Worm (Caenorhabditis elegans) whole organism, L4/young adult: ENCODE data around the gene ltah-1.2.

ENCODE experiments used
- W03F9.2 ChIP-seq: fragments of 150-350 bp; optimal IDR thresholded peaks from 2 replicates; lab custom pipeline; 2014; ENCODE audit warnings: missing biosample characterization, missing genetic modification characterization
- dao-5 ChIP-seq: sonication (generic microtip); optimal IDR thresholded peaks from 2 replicates; lab custom pipeline; 2016; ENCODE audit warnings: missing genotype, missing genetic modification characterization, moderate library complexity, missing compliant biosample characterization
- him-1 ChIP-seq: sonication (generic microtip); optimal IDR thresholded peaks from 2 replicates; lab custom pipeline; 2016; ENCODE audit warnings: missing genotype, missing genetic modification reagents, missing genetic modification characterization, missing compliant biosample characterization

Gene ltah-1.2

DNA sequence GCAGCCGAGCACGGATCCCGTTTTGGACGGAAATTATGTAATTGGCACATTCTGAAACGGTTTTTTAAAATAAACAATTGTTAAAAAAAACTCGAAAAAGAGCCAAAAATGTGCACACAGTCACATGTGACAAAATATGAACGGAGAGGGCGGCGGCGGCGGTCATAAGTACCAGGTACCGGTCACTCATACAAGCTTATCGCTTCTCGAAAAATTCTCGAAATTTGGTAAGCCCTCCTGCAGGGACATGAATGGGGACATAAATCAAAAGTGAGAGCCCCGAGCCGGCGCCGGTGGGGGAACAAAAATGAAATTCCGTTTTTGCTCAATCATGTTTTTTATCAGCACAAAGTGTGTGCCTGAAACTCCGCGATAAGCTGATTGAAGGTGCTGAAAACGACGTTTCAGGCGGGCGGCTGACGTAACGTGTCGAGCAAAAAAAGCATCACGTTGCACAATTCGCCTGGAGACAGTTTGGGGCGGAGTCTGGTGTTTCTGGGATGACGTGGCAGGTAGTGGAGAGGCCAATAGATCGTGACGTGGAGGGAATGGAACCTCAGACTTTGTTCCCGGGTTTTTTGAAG lies at the start of gene ltah-1.2:
TSS of gene ltah-1.2 (minus strand) at position 51 of the 584 bp plus-strand sequence.
- TF ChIP-seq dao-5 = no peak

DNA sequence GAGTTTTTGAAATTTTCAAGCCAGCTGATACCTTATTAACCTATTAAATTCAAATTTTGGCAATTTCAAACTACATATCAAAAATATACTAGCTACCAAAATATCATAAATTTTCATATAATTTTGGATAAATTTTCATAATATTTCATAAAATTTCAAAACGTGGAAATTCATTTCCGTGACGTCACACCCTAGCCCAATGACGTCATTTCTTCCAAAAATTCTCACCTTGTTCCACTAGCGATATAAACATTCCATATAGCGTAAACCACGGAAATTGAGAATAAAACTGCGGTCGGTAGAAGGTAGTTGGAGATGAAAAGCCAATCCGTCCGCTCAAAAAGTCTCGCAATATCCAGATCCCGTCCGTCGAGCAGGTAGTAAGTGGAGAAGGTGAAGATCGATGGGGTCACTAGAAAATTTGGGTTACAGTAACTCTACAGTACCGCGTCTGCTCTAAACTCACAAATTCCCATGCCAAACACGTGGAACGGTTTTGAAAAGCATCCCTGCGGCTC lies 48.3 kb upstream of the ltah-1.2 start:
- TF ChIP-seq dao-5 (no peak), him-1 (tag; lab: Kevin White, UChicago) (no peak), W03F9.2 (tag; lab: Kevin White, UChicago) (no peak)

DNA sequence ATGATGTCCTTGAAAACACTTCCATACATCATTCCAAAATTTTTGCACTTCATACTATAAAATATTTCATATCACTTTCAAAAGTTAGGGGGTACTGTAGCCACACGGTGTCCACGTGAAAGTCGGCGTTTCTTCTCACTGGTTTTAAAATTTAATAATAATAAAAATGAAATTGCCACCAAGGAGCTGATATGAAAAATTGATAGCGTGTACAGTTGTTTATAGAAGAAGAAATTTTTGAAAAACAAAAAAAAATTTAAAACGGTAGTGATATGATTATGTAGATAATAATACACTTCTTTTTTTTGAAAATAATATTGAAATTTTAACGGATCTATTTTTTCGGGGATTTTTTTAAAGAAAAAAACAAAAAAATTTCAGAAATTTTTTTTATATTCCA lies 47.1 kb upstream of the ltah-1.2 start:
- no peak for TF ChIP-seq him-1 (tag; lab: Kevin White, UChicago)
- TF ChIP-seq W03F9.2 (tag; lab: Kevin White, UChicago) = no peak
- TF ChIP-seq dao-5 = no peak

DNA sequence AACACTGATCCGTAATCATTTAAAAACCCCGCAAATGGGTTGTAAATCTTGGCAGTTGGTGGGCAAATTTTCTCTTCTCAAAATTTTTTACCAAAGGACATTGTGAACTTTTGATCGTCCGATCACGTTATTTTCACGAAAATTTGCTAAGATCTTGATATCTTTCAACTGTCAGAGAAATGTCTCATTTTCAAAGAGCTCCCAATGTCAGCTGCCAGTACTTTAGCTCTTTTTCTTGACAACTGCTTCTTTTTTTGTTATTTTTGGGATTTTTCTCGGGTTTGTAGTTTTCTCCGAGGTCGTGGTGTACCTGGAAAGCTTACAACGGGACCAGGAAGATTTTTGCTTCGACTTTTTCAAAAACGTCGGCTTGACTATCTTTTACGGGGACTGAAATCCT lies 43.0 kb upstream of the ltah-1.2 start:
- no peak for TF ChIP-seq W03F9.2 (tag; lab: Kevin White, UChicago)
- TF ChIP-seq dao-5 = no peak
- TF ChIP-seq him-1 (tag; lab: Kevin White, UChicago) = no peak

DNA sequence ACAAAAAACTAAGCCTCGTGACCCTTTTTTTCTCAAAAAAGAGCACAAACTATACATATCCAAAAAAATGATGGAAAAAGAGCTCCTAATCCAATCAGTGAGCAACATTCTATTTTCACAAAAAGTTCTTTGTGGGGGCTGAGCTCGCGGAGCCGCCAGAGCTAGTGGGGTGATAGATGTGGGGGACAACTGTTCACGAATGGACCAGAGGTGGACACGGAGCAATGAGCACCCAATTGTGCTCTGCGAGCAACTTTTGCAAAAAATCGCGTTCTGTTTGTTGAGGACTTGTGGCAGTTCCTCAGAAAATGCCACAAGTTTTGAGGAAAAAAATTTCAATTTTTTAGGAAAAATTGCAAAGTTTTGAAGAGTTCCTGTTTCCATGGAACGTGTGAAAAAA lies 42.0 kb upstream of the ltah-1.2 start:
- TF ChIP-seq dao-5 (no peak), W03F9.2 (tag; lab: Kevin White, UChicago) (no peak), him-1 (tag; lab: Kevin White, UChicago) (no peak)

DNA sequence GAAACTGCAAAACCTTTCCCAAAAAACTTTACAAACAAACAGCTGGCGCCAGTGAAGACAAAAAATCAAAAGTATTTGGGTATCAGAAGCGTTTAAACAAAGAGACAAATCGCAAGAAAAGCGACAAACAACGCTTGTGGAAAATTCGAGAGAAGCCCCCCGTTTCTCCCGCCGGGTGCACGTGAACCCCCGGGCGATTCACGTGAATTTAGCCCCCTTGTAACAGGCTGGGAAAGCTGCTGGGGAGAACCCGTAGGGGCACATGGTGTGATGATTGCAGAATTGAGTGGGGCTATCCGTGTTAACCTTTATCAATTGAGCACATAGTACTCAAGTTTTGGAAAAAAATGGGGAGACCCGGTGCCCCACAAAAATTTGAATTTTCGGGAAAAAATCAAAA lies 41.3 kb upstream of the ltah-1.2 start:
- TF ChIP-seq dao-5 = no peak
- TF ChIP-seq him-1 (tag; lab: Kevin White, UChicago) = no peak
- TF ChIP-seq W03F9.2 (tag; lab: Kevin White, UChicago) = no peak

DNA sequence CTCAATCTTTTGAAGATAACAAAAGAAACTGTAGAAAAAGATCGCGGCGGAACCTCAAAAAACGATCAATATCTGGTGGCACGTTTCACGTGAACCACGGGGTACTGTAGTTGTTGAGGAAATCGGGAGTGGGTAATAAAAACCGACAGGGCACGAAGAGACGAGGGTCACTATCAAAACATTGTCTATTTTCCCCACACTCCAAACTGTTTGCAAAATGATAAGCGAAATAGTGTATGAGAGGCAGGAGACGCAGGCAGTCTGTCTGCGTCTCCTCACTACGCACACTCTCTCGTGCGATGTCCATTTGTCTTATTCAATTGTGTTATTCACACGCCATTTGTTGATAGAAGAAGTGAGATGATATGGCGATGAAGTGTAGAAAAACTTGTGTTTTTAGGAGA lies 40.5 kb upstream of the ltah-1.2 start:
- no peak for TF ChIP-seq W03F9.2 (tag; lab: Kevin White, UChicago)
- TF ChIP-seq dao-5 = no peak
- no peak for TF ChIP-seq him-1 (tag; lab: Kevin White, UChicago)

DNA sequence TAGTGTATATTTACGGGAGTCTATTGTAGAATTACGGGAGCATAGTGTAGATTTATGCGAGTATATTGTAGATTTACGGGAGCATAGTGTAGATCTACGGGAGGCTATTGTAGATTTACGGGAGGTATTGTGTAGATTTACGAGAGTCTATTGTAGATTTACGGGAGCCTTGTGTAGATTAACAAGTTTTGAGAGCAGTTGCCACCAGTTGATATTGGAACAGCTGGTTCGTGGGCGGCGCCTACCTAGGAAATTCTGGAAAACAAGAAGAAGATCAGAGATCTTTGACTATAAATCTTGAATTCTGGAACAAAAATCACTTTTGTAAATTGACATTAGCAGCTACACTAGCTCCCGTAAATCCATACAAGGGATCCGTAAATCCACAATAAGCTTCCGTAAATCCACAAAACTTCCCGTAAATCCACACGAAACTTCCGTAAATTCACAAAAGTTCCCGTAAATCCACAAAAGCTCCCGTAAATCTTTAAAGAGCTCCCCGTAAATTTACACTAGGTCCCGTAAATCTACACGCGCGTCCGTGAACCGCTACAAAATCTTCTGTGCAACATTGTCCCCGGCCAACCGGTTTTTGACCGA lies 40.0 kb upstream of the ltah-1.2 start:
- TF ChIP-seq him-1 (tag; lab: Kevin White, UChicago) (no peak), W03F9.2 (tag; lab: Kevin White, UChicago) (no peak), dao-5 (no peak)

DNA sequence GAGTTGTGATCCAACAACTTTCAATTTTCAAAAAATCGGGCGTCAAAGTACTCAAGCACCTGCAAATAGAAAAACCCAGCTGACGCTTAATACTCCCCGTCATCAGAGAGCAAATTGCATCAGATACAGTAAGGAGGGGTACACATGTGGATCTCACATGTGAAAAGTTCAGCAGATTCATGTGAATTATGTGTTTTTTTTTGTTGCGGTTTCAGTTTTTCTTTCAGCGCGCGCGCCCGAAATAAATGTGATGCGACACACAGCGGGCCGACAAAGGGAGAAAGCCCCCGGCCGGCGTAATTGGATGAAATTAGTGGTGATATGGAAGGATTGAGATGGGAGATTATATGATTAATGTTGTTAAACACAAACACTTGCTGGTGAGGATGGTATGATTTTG lies 39.4 kb upstream of the ltah-1.2 start:
- TF ChIP-seq W03F9.2 (tag; lab: Kevin White, UChicago) (no peak), dao-5 (no peak), him-1 (tag; lab: Kevin White, UChicago) (no peak)

DNA sequence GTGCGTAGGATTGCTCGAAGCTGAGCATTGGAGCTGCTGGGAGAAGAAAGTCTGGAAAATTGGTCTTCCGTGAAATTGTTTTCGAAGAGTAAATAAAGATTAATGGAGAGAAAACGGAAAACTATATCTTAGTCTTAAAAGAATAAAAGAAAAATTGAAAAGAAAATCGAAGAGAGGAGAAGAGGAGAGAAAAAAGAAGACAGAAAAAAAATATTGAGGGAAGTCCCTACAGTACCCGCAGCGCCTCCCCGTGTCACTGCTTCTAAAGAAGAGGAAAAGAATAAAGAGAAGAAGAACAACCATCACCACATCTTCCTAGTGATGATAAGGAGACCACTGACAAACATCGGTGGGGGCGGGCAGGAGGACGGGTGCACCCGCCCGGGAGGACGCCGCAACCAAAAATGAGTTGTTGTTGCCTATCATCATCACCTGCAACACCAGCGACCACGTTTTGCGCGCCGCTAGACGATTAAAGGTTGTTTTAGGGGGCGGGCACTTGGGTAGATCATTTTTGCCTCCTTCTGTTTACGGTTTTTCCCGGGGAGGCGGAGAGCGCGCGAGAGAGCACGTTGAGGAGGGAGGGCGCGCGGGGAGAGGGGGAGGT lies 35.9 kb upstream of the ltah-1.2 start, which contains the start of gene CC8.2:
TSS of gene CC8.2 (minus strand) at position 51 of the 607 bp plus-strand sequence.
- no peak for TF ChIP-seq W03F9.2 (tag; lab: Kevin White, UChicago)
- TF ChIP-seq him-1 (tag; lab: Kevin White, UChicago) = no peak
- no peak for TF ChIP-seq dao-5

DNA sequence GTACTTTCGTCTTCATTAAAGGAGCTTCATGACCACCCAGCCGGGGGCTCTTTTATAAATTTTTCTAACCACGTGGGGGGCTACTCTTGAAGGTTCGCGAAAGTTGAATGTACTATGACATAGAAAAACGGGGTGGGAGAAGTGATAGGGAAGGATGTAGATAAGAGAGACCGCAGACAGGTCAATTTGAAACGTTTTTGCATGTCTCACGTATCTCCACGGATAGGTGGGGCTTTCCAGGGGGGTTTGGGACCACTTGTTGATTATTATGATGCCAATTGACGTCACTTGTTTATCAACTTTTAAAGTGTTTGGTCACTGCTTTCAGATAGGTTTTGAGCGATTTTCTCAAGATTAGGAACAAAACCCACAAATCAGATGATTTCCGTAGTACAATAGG lies 34.7 kb upstream of the ltah-1.2 start:
- TF ChIP-seq W03F9.2 (tag; lab: Kevin White, UChicago) (no peak), dao-5 (no peak), him-1 (tag; lab: Kevin White, UChicago) (no peak)

DNA sequence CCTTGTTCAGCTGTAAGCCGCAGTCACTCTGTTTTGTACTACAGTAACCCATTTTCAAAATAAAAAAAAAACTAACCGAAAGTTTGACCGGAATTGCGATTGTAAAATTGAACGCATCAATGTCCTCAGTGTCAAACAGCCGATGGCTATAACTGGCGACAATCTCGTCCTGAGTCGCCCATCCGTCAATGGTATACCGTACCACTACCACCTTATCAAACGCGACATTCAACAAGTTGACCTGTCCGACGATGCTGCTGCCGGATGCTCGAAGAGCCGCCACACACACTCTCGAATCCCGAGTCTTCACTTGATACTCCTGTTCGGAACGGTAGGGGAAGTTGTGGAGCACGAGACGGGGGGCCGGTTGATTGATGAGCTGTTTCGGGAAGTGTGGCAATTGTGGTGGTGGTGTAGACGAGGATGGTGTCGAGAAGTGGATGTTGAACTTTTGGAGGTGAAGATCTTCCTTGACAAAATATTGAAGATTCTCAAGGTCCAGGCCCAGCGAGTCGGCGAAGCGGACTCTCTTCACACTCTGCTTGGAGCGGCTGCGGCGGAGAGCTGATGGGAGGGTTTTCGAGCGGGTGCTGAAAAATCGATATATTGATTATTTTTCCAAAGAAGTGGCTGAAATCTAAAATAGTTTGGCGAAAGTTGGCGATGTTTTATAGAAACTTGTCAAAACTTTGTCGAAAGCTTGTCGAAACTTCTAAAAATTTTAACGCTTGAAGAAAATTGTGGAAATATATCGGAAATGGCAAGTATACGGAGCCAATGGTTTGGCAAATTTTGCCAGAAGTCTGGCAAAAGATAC lies 33.7 kb upstream of the ltah-1.2 start:
- TF ChIP-seq dao-5 = no peak
- TF ChIP-seq W03F9.2 (tag; lab: Kevin White, UChicago) = no peak
- no peak for TF ChIP-seq him-1 (tag; lab: Kevin White, UChicago)

DNA sequence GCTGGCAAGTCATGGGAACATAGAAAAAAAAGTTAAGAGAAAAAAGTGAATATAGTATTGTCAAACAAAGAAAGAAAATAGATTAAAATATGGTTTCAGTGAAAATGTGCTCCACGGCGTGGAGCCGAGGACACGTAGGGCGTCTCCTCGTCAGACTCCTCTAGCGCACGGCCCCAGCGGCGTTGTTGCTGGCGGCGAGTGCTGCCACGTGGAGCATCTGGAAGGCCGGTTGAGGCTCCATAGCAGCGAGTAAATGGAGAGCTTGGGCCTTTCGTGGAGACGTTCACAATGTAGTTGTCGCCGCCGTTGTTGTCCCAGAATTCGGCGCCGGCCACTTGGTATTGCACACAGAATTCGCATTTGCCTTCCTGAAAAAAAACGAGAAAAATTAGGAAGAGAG lies 32.6 kb upstream of the ltah-1.2 start:
- TF ChIP-seq him-1 (tag; lab: Kevin White, UChicago) = no peak
- TF ChIP-seq dao-5 = no peak
- no peak for TF ChIP-seq W03F9.2 (tag; lab: Kevin White, UChicago)
